Worm (Caenorhabditis elegans): Measurements from ENCODE around the gene ZK131.11.
A peak's percentile ranks its signal among the peaks of the same experiment; 100 is the strongest.

The ZK131.11 gene

DNA sequence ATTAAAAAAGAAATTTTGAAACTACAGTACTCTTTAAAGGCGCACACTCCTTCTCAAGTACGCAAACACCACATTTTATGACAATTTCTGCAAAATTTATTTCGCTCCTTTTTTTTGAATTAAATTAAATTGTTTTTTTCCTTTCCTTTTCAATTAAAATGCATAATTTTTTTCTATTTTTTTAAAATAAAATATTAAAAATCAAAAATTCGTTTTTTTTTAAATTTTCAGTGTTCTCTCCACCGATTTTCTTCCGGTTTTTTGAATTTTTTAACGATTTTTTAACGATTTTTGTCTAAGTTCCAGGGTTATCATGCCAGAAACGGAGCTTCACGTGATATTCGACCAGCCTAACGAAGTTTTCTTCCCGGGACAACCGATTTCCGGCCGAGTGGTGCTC, 33.9 kb upstream of the ZK131.11 start, which contains the start of gene arrd-13:
TSS of gene arrd-13 (plus strand) at position 301 of the 400 bp plus-strand sequence.
- TF ChIP-seq lir-3 (tag; optimal IDR thresholded peaks at IDR 0.05): no peak
- no peak for TF ChIP-seq jun-1 (tag; optimal IDR thresholded peaks at IDR 0.05)
- no peak for TF ChIP-seq gei-8 (GFP tag; optimal IDR thresholded peaks at IDR 0.05)
- no peak for TF ChIP-seq Y5F2A.4 (GFP tag; optimal IDR thresholded peaks at IDR 0.05)
- no peak for TF ChIP-seq ceh-32 (tag; optimal IDR thresholded peaks at IDR 0.05; ENCODE audit: poor library complexity)
- no peak for TF ChIP-seq dmd-6 (GFP tag; IDR thresholded peaks at IDR 0.05)
- TF ChIP-seq ceh-20 (GFP tag; IDR thresholded peaks at IDR 0.05): no peak
- TF ChIP-seq attf-4 (tag; optimal IDR thresholded peaks at IDR 0.05): no peak
- no peak for TF ChIP-seq aha-1 (tag)
- TF ChIP-seq nhr-41 (GFP tag; IDR thresholded peaks at IDR 0.05): no peak
- TF ChIP-seq hlh-30 (tag; optimal IDR thresholded peaks at IDR 0.05; ENCODE audit: insufficient read depth): no peak
- no peak for TF ChIP-seq nhr-77 (tag; optimal IDR thresholded peaks at IDR 0.05)
- no peak for TF ChIP-seq dmd-8 (GFP tag; IDR thresholded peaks at IDR 0.05)
- TF ChIP-seq zfp-2 (tag; optimal IDR thresholded peaks at IDR 0.05): no peak
- TF ChIP-seq lin-13 (GFP tag; optimal IDR thresholded peaks at IDR 0.05): no peak
- no peak for TF ChIP-seq daf-12 (tag; optimal IDR thresholded peaks at IDR 0.05)

DNA sequence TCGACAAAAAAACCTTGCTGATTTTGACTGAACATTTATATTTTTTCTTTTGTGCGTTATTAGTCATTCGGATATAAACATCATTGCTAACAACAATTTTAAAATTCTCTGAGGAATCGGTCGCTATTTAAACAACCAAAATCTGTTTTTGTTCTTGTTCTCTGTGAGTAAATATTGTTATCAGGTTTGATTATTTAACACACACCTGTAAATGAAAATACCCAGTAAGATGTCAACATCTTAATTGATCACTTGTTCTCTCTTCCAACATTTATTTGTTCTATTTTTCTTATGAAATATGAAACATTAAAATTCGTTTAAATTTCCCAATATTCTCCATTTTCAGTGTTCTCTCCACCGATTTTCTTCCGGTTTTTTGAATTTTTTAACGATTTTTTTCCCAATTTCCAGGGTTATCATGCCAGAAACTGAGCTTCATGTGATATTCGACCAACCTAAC, 29.0 kb upstream of the ZK131.11 start, which contains the start of gene arrd-11:
TSS of gene arrd-11 (plus strand) at position 410 of the 460 bp plus-strand sequence.
- TF ChIP-seq ZK337.2 (GFP tag; IDR thresholded peaks at IDR 0.05) (no peak), daf-16 (GFP tag; optimal IDR thresholded peaks at IDR 0.05) (no peak), daf-16 (tag; optimal IDR thresholded peaks at IDR 0.05) (peak; percentile 89)

DNA sequence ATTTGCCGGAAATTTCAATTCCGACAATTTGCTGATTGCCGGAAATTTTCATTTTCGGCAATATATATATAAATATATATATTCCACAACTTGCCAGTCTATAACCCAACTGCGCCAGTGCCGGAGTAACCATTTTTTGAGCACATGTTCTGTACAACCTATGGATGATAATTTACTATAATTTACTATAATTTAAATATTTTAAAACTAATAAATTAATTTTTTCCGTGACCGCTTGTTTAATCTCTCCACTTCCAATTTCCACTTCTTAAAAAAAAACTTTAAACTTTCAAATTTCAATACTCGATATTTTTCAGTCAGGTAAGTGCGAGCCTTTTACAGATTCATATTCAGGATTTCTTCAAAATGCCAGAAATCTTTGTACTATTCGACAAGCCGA, 26.1 kb upstream of the ZK131.11 start, which contains the start of gene arrd-12:
TSS of gene arrd-12 (plus strand) at position 301 of the 400 bp plus-strand sequence.
- TF ChIP-seq dve-1 (tag; optimal IDR thresholded peaks at IDR 0.05; ENCODE audit: insufficient read depth): no peak
- no peak for TF ChIP-seq fkh-10 (GFP tag; optimal IDR thresholded peaks at IDR 0.05)
- TF ChIP-seq hmg-1.1 (GFP tag; IDR thresholded peaks at IDR 0.05): no peak
- no peak for TF ChIP-seq gei-8 (GFP tag; optimal IDR thresholded peaks at IDR 0.05)
- TF ChIP-seq T20F7.1 (GFP tag; optimal IDR thresholded peaks at IDR 0.05): no peak
- TF ChIP-seq ztf-7 (tag; optimal IDR thresholded peaks at IDR 0.05): no peak
- no peak for TF ChIP-seq lin-29 (GFP tag; IDR thresholded peaks at IDR 0.05)
- no peak for TF ChIP-seq egl-27 (tag; optimal IDR thresholded peaks at IDR 0.05)
- TF ChIP-seq R02D3.7 (tag; optimal IDR thresholded peaks at IDR 0.05): no peak

DNA sequence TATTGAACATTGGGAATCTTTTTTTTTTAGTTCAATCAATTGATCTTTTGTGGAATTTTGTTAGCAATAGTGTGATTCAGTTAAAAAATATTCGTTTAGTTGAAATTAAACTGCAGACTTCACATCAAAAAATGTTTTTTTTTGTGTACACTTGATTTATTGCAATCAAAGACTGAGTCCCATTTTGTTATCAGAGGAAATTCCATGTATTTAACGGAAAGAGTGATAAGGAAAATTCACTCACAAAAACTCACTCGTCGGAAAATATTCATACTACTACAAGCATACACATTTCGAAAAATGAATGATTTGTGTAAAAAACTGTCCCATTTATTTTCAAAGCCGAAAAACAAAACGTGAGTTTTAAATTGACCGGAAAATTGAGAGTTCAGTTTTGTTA, 20.7 kb upstream of the ZK131.11 start, which contains the start of gene C01B9.1:
TSS of gene C01B9.1 (plus strand) at position 241 of the 400 bp plus-strand sequence.
- peak; percentile 81 for TF ChIP-seq pqm-1 (tag; optimal IDR thresholded peaks at IDR 0.05)
- peak; percentile 36 for TF ChIP-seq nhr-77 (tag; optimal IDR thresholded peaks at IDR 0.05)
- no peak for TF ChIP-seq lim-7 (GFP tag; IDR thresholded peaks at IDR 0.05)
- TF ChIP-seq ztf-11 (tag; optimal IDR thresholded peaks at IDR 0.05): no peak
- TF ChIP-seq daf-16 (GFP tag; optimal IDR thresholded peaks at IDR 0.05): no peak
- TF ChIP-seq daf-16 (tag; optimal IDR thresholded peaks at IDR 0.05): peak; percentile 49
- TF ChIP-seq aha-1 (tag): no peak
- TF ChIP-seq ztf-7 (tag; optimal IDR thresholded peaks at IDR 0.05): no peak
- TF ChIP-seq nhr-28 (tag; optimal IDR thresholded peaks at IDR 0.05): peak; percentile 68

DNA sequence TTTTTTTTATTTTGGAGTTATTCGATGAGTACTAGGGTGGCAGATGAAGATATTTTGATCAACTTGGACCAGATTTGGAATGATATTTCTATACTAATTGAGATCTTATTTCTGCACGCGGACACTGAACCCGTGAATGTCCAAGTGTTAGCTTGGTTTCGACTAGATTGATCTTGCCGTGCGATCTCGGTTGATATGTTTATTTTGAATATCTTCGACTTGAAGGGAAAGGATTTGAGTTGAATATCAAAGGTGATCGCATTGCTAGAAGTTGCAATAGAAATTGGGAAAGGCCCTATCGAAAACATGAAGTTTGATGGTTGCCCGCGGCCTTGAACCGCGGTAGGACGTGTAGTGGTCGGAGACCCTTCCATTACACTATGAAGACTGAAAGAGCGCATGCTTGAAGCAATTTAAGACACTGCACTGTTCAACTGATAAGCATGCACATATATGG, 11.2 kb upstream of the ZK131.11 start:
- TF ChIP-seq jun-1 (tag; optimal IDR thresholded peaks at IDR 0.05) (peak; percentile 82), attf-4 (tag; optimal IDR thresholded peaks at IDR 0.05) (no peak), egl-43 (GFP tag; IDR thresholded peaks at IDR 0.05) (peak; percentile 18; the same call in 1 of the 2 replicates), ceh-20 (GFP tag; IDR thresholded peaks at IDR 0.05) (no peak), hmg-1.1 (GFP tag; IDR thresholded peaks at IDR 0.05) (no peak), zfp-2 (tag; optimal IDR thresholded peaks at IDR 0.05) (no peak), mdt-29 (GFP tag; IDR thresholded peaks at IDR 0.05) (no peak), skn-1 (tag; optimal IDR thresholded peaks at IDR 0.05) (no peak), nhr-77 (tag; optimal IDR thresholded peaks at IDR 0.05) (peak; percentile 88), ZK546.5 (tag; optimal IDR thresholded peaks at IDR 0.05) (no peak), dmd-9 (GFP tag; IDR thresholded peaks at IDR 0.05) (no peak), ceh-82 (tag; optimal IDR thresholded peaks at IDR 0.05) (no peak), lin-29 (GFP tag; IDR thresholded peaks at IDR 0.05) (no peak), F26F4.8 (GFP tag; conservative IDR thresholded peaks at IDR 0.05) (no peak), hif-1 (tag; optimal IDR thresholded peaks at IDR 0.05) (no peak), ztf-7 (tag; optimal IDR thresholded peaks at IDR 0.05) (no peak), sdz-12 (GFP tag; optimal IDR thresholded peaks at IDR 0.05) (no peak), Y105C5A.15 (GFP tag; IDR thresholded peaks at IDR 0.05) (no peak), nhr-76 (tag; optimal IDR thresholded peaks at IDR 0.05) (no peak), nhr-42 (GFP tag; IDR thresholded peaks at IDR 0.05) (peak; percentile 47; the same call in 1 of the 2 replicates), daf-12 (tag; optimal IDR thresholded peaks at IDR 0.05) (no peak), dpl-1 (GFP tag; optimal IDR thresholded peaks at IDR 0.05) (no peak)

Data from whole organism, L4 larva.